Fruit fly (Drosophila melanogaster) whole organism, embryonic: ENCODE measurements around the gene Orct2.
A peak's percentile ranks its signal among the peaks of the same experiment; 100 is the strongest.

ENCODE experiments used
- CG12155 ChIP-seq: fragments of 200-800 bp; sonication (Bioruptor generic); optimal IDR thresholded peaks from 3 replicates; lab custom pipeline; 2016; ENCODE audit warnings: missing biosample characterization, missing genetic modification characterization
- CG13287 ChIP-seq: fragments of 200-800 bp; sonication (Bioruptor generic); IDR thresholded peaks from 2 replicates; pipeline ENCODE4 v1.3.6; 2022; ENCODE audit warnings: missing biosample characterization, missing genetic modification characterization; ENCODE audit not compliant: partially characterized antibody
- CG15479 ChIP-seq: fragments of 200-800 bp; sonication (Bioruptor generic); optimal IDR thresholded peaks from 3 replicates; lab custom pipeline; 2019; ENCODE audit warnings: missing biosample characterization, mild to moderate bottlenecking, missing genetic modification characterization, moderate library complexity
- CG15514 ChIP-seq: fragments of 200-800 bp; sonication (Bioruptor generic); optimal IDR thresholded peaks from 3 replicates; lab custom pipeline; 2017; ENCODE audit warnings: missing biosample characterization, missing genetic modification characterization, mild to moderate bottlenecking, moderate library complexity, missing genetic modification reagents
- CG16813 ChIP-seq: fragments of 200-800 bp; sonication (Bioruptor generic); IDR thresholded peaks from 3 replicates; pipeline ENCODE4 v1.3.6; 2022; ENCODE audit warnings: missing biosample characterization, missing genetic modification characterization; ENCODE audit not compliant: partially characterized antibody
- CG17385 ChIP-seq: fragments of 200-800 bp; sonication (Bioruptor generic); optimal IDR thresholded peaks from 3 replicates; lab custom pipeline; 2018; ENCODE audit warnings: missing biosample characterization, mild to moderate bottlenecking, missing genetic modification characterization
- CG2202 ChIP-seq: fragments of 200-800 bp; sonication (Bioruptor generic); optimal IDR thresholded peaks from 2 replicates; lab custom pipeline; 2018; ENCODE audit warnings: missing biosample characterization, mild to moderate bottlenecking, missing genetic modification characterization
- CG32772 ChIP-seq: fragments of 200-800 bp; sonication (Bioruptor generic); IDR thresholded peaks from 2 replicates; pipeline ENCODE4 v1.3.6; 2022; ENCODE audit warnings: missing biosample characterization, missing genetic modification characterization
- CG34376 ChIP-seq: fragments of 200-800 bp; sonication (Bioruptor generic); optimal IDR thresholded peaks from 2 replicates; lab custom pipeline; 2018; ENCODE audit warnings: missing biosample characterization, mild to moderate bottlenecking, missing genetic modification characterization
- CG34422 ChIP-seq: fragments of 200-800 bp; sonication (Bioruptor generic); IDR thresholded peaks from 3 replicates; pipeline ENCODE4 v1.3.6; 2022; ENCODE audit warnings: missing biosample characterization, missing genetic modification characterization
- CG4360 ChIP-seq: fragments of 200-800 bp; sonication (Bioruptor generic); IDR thresholded peaks from 2 replicates; pipeline ENCODE4 v1.3.6; 2022; ENCODE audit warnings: missing biosample characterization, missing genetic modification characterization
- CG6689 ChIP-seq: fragments of 200-800 bp; sonication (Bioruptor generic); IDR thresholded peaks from 2 replicates; pipeline ENCODE4 v1.3.6; 2022; ENCODE audit warnings: missing biosample characterization, missing genetic modification characterization
- CG6765 ChIP-seq: fragments of 200-800 bp; sonication (Bioruptor generic); optimal IDR thresholded peaks from 3 replicates; lab custom pipeline; 2017; ENCODE audit warnings: missing biosample characterization, mild to moderate bottlenecking, missing genetic modification characterization
- CG6813 ChIP-seq: fragments of 200-800 bp; sonication (Bioruptor generic); optimal IDR thresholded peaks from 2 replicates; lab custom pipeline; 2017; ENCODE audit warnings: missing biosample characterization, missing genetic modification characterization, mild to moderate bottlenecking, moderate library complexity, missing genetic modification reagents
- CG8478 ChIP-seq: fragments of >200 bp; optimal IDR thresholded peaks from 2 replicates; lab custom pipeline; 2018
- CG9727 ChIP-seq: fragments of 200-800 bp; sonication (Bioruptor generic); optimal IDR thresholded peaks from 3 replicates; lab custom pipeline; 2017; ENCODE audit warnings: missing biosample characterization, mild to moderate bottlenecking, missing genetic modification characterization
- CG9797 ChIP-seq: fragments of 200-800 bp; sonication (Bioruptor generic); optimal IDR thresholded peaks from 3 replicates; lab custom pipeline; 2018; ENCODE audit warnings: missing biosample characterization, mild to moderate bottlenecking, missing genetic modification characterization
- CHES-1-like ChIP-seq: fragments of 200-800 bp; sonication (Bioruptor generic); optimal IDR thresholded peaks from 2 replicates; lab custom pipeline; 2016; ENCODE audit warnings: missing biosample characterization, missing genetic modification characterization
- Dbx ChIP-seq: fragments of 200-800 bp; sonication (Bioruptor generic); IDR thresholded peaks from 3 replicates; pipeline ENCODE4 v1.3.6; 2022; ENCODE audit warnings: missing biosample characterization, missing genetic modification characterization
- Gug ChIP-seq: fragments of 200-800 bp; sonication (Bioruptor generic); IDR thresholded peaks from 4 replicates; pipeline ENCODE4 v1.3.6; 2022; ENCODE audit warnings: missing biosample characterization, missing genetic modification characterization
- Hsf ChIP-seq: fragments of 200-800 bp; sonication (Bioruptor generic); optimal IDR thresholded peaks from 3 replicates; lab custom pipeline; 2016; ENCODE audit warnings: missing biosample characterization, missing genetic modification characterization
- Med ChIP-seq: fragments of 200-800 bp; sonication (Bioruptor generic); peaks from one replicate; lab custom pipeline; 2016; ENCODE audit warnings: missing biosample characterization, missing genetic modification characterization, mild to moderate bottlenecking, inconsistent platforms, moderate library complexity
- Ssrp ChIP-seq: fragments of 200-800 bp; sonication (Bioruptor generic); optimal IDR thresholded peaks from 2 replicates; lab custom pipeline; 2018; ENCODE audit warnings: missing biosample characterization, mild to moderate bottlenecking, missing genetic modification characterization, moderate library complexity
- Trl ChIP-seq, 3 experiments: fragments of >200 bp in 2 of 3; fragments of 200-800 bp in 1 of 3; sonication (Bioruptor generic) in 1 of 3; optimal IDR thresholded peaks; 2 replicates in 1 of 3; 3 replicates in 2 of 3; lab custom pipeline; 2016 to 2017; ENCODE audit warnings: missing biosample characterization in 1 of 3, missing genetic modification characterization in 1 of 3
- YL-1 ChIP-seq: fragments of 200-800 bp; sonication (Bioruptor generic); optimal IDR thresholded peaks from 3 replicates; lab custom pipeline; 2017; ENCODE audit warnings: missing biosample characterization, mild to moderate bottlenecking, missing genetic modification characterization
- ap ChIP-seq: fragments of 200-800 bp; sonication (Bioruptor generic); IDR thresholded peaks from 2 replicates; pipeline ENCODE4 v1.3.6; 2022; ENCODE audit warnings: missing biosample characterization, missing genetic modification characterization
- dpn ChIP-seq, 2 experiments: fragments of 200-800 bp; sonication (Bioruptor generic); optimal IDR thresholded peaks; 3 replicates each; lab custom pipeline; 2016; ENCODE audit warnings: missing biosample characterization in 2 of 2, missing genetic modification characterization in 2 of 2
- fd3F ChIP-seq: fragments of 200-800 bp; sonication (Bioruptor generic); optimal IDR thresholded peaks from 2 replicates; lab custom pipeline; 2018; ENCODE audit warnings: missing biosample characterization, mild to moderate bottlenecking, missing genetic modification characterization, moderate library complexity
- ftz-f1 ChIP-seq: fragments of 200-800 bp; sonication (Bioruptor generic); optimal IDR thresholded peaks from 2 replicates; lab custom pipeline; 2016; ENCODE audit warnings: missing biosample characterization, missing genetic modification characterization
- jumu ChIP-seq: fragments of 200-800 bp; sonication (Bioruptor generic); optimal IDR thresholded peaks from 3 replicates; lab custom pipeline; 2016; ENCODE audit warnings: missing biosample characterization, missing genetic modification characterization
- lov ChIP-seq, 2 experiments: fragments of 200-800 bp in 1 of 2; fragments of >200 bp in 1 of 2; sonication (Bioruptor generic) in 1 of 2; IDR thresholded peaks in 1 of 2; optimal IDR thresholded peaks in 1 of 2; 2 replicates in 1 of 2; 3 replicates in 1 of 2; pipeline versions ENCODE4 v1.3.6 to Lab custom; 2017 to 2022; ENCODE audit warnings: missing biosample characterization in 1 of 2, missing genetic modification characterization in 1 of 2
- mirr ChIP-seq: fragments of 200-800 bp; sonication (Bioruptor generic); optimal IDR thresholded peaks from 3 replicates; lab custom pipeline; 2018; ENCODE audit warnings: missing biosample characterization, mild to moderate bottlenecking, missing genetic modification characterization
- nerfin-1 ChIP-seq: fragments of 200-800 bp; sonication (Bioruptor generic); optimal IDR thresholded peaks from 3 replicates; lab custom pipeline; 2019; ENCODE audit warnings: missing biosample characterization, mild to moderate bottlenecking, missing genetic modification characterization, moderate library complexity
- nom ChIP-seq: fragments of 200-800 bp; sonication (Bioruptor generic); optimal IDR thresholded peaks from 2 replicates; lab custom pipeline; 2017; ENCODE audit warnings: missing biosample characterization, missing genetic modification characterization, mild to moderate bottlenecking, moderate library complexity, missing genetic modification reagents
- onecut ChIP-seq: fragments of 200-800 bp; sonication (Bioruptor generic); IDR thresholded peaks from 2 replicates; pipeline ENCODE4 v1.3.6; 2022; ENCODE audit warnings: missing biosample characterization, missing genetic modification characterization
- pho ChIP-seq: fragments of 200-800 bp; sonication (Bioruptor generic); optimal IDR thresholded peaks from 2 replicates; lab custom pipeline; 2016; ENCODE audit warnings: missing biosample characterization, missing genetic modification characterization
- prd ChIP-seq, 3 experiments: fragments of >200 bp in 2 of 3; fragments of 200-800 bp in 1 of 3; sonication (Bioruptor generic) in 1 of 3; optimal IDR thresholded peaks in 2 of 3; IDR thresholded peaks in 1 of 3; 2 replicates in 2 of 3; 3 replicates in 1 of 3; pipeline versions ENCODE4 v1.3.6 to Lab custom; 2017 to 2022; ENCODE audit warnings: missing biosample characterization in 1 of 3, missing genetic modification characterization in 1 of 3
- repo ChIP-seq: fragments of 200-800 bp; sonication (Bioruptor generic); optimal IDR thresholded peaks from 2 replicates; lab custom pipeline; 2016; ENCODE audit warnings: missing biosample characterization, missing genetic modification characterization
- sens ChIP-seq: fragments of 200-800 bp; sonication (Bioruptor generic); peaks from one replicate; lab custom pipeline; 2016; ENCODE audit warnings: missing biosample characterization, missing genetic modification characterization
- slbo ChIP-seq: fragments of 200-800 bp; sonication (Bioruptor generic); IDR thresholded peaks from 2 replicates; pipeline ENCODE4 v1.3.6; 2022; ENCODE audit warnings: missing biosample characterization, missing genetic modification characterization
- sna ChIP-seq: fragments of 200-800 bp; sonication (Bioruptor generic); IDR thresholded peaks from 2 replicates; pipeline ENCODE4 v1.3.6; 2022; ENCODE audit warnings: missing biosample characterization, missing genetic modification characterization; ENCODE audit not compliant: partially characterized antibody
- tll ChIP-seq, 2 experiments: fragments of 200-800 bp in 1 of 2; fragments of >200 bp in 1 of 2; sonication (Bioruptor generic) in 1 of 2; optimal IDR thresholded peaks; 2 replicates each; lab custom pipeline; 2017 to 2019; ENCODE audit warnings: missing biosample characterization in 2 of 2, missing genetic modification characterization in 2 of 2, mild to moderate bottlenecking in 1 of 2, moderate library complexity in 1 of 2
- vvl ChIP-seq: fragments of 200-800 bp; sonication (Bioruptor generic); IDR thresholded peaks from 2 replicates; pipeline ENCODE4 v1.3.6; 2022; ENCODE audit warnings: missing biosample characterization, missing genetic modification characterization

Orct2 gene

DNA sequence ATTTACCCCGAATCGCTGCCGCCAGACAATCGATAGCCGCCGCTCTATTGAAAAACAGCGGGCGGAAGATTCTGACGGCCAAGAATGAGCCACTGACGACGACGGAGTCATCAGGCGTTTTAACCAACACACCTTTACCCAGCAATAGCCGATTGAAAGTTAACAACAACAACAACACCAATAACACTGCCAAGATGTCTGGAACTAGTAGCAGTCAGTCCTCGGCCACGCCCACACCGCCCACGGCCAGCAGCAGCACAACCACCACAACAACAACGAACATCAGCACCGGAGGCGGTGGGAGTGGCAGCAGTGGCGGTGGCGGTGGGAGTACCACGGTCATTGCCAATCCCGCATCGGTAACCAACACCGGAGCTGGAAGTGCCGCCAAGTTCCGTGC, 40.9 kb upstream of the Orct2 start (continued):
- TF ChIP-seq ftz-f1 (GFP tag; lab: Kevin White, UChicago) (no peak), slbo (GFP tag; lab: Robert Waterston, UW) (no peak), prd (optimal IDR thresholded peaks at IDR 0.05; lab: Kevin White, UChicago) (no peak), prd (GFP tag; IDR thresholded peaks at IDR 0.05; lab: Robert Waterston, UW) (0 out of 3 replicates have a peak, but pooled peaks have one; percentile 3), Ssrp (no peak)
- TF ChIP-seq, all 482 proteins: peak for 3

dm6 chr3R:24233366-24234161, 39.3 kb upstream of the Orct2 start:
- no peak for TF ChIP-seq fd3F (GFP tag; lab: Kevin White, UChicago)
- no peak for TF ChIP-seq CG6813 (GFP tag; lab: Kevin White, UChicago)
- peak; percentile 16 for TF ChIP-seq Ssrp
- TF ChIP-seq jumu (GFP tag; lab: Kevin White, UChicago) = peak; percentile 12
- TF ChIP-seq onecut = no peak
- TF ChIP-seq nerfin-1 (tag; lab: Kevin White, UChicago) = peak; percentile 48
- TF ChIP-seq CG9797 = no peak
- peak; percentile 20 for TF ChIP-seq pho (GFP tag; lab: Kevin White, UChicago)
- peak; percentile 85 for TF ChIP-seq sens (GFP tag; lab: Kevin White, UChicago)
- TF ChIP-seq tll (GFP tag; optimal IDR thresholded peaks at IDR 0.05; lab: Kevin White, UChicago) = peak in 1 of 2 experiments; percentile 5
- TF ChIP-seq Trl (optimal IDR thresholded peaks at IDR 0.05; lab: Kevin White, UChicago) = peak in 1 of 2 experiments; percentile 26
- no peak for TF ChIP-seq Trl (GFP tag; optimal IDR thresholded peaks at IDR 0.05; lab: Kevin White, UChicago)
- TF ChIP-seq mirr (GFP tag; lab: Kevin White, UChicago) = peak; percentile 32
- peak; percentile 14 for TF ChIP-seq CG15514 (GFP tag; lab: Kevin White, UChicago)
- peak; percentile 60 for TF ChIP-seq CHES-1-like (GFP tag; lab: Kevin White, UChicago)
- TF ChIP-seq CG15479 (GFP tag; lab: Kevin White, UChicago) = peak; percentile 89
- TF ChIP-seq CG16813 (GFP tag; lab: Robert Waterston, UW) = no peak
- TF ChIP-seq CG13287 (GFP tag; lab: Robert Waterston, UW) = peak; percentile 12; the same call in 1 of the 2 replicates
- peak; percentile 36 for TF ChIP-seq CG8478 (lab: Kevin White, UChicago)
- peak; percentile 84 for TF ChIP-seq CG4360
- TF ChIP-seq CG2202 (tag; lab: Kevin White, UChicago) = peak; percentile 14
- peak; percentile 8; the same call in 1 of the 4 replicates for TF ChIP-seq Gug (GFP tag; lab: Robert Waterston, UW)
- peak; percentile 94 for TF ChIP-seq CG17385 (GFP tag; lab: Kevin White, UChicago)
- TF ChIP-seq ap (GFP tag; lab: Robert Waterston, UW) = no peak
- TF ChIP-seq Hsf = peak; percentile 5
- 0 out of 2 replicates have a peak, but pooled peaks have one; percentile 18 for TF ChIP-seq sna (GFP tag; lab: Robert Waterston, UW)
- no peak for TF ChIP-seq Dbx (GFP tag; lab: Robert Waterston, UW)
- TF ChIP-seq Med (GFP tag; lab: Kevin White, UChicago) = peak; percentile 78
- TF ChIP-seq CG32772 (GFP tag; lab: Robert Waterston, UW) = peak; percentile 38; the same call in 1 of the 2 replicates
- peak; percentile 33 for TF ChIP-seq CG9727 (GFP tag; lab: Kevin White, UChicago)
- peak; percentile 74 for TF ChIP-seq YL-1
- TF ChIP-seq vvl = 0 out of 2 replicates have a peak, but pooled peaks have one; percentile 37
- peak; percentile 18 for TF ChIP-seq CG6765
- 0 out of 2 replicates have a peak, but pooled peaks have one; percentile 42 for TF ChIP-seq CG6689
- TF ChIP-seq CG34376 (GFP tag; lab: Kevin White, UChicago) = peak; percentile 14
- peak in 1 of 2 experiments; percentile 26 for TF ChIP-seq dpn (GFP tag; optimal IDR thresholded peaks at IDR 0.05; lab: Kevin White, UChicago)
- TF ChIP-seq CG34422 (GFP tag; lab: Robert Waterston, UW) = peak; percentile 64; the same call in 1 of the 3 replicates
- no peak for TF ChIP-seq lov (optimal IDR thresholded peaks at IDR 0.05; lab: Kevin White, UChicago)
- TF ChIP-seq lov (GFP tag; IDR thresholded peaks at IDR 0.05; lab: Robert Waterston, UW) = no peak
- peak; percentile 24 for TF ChIP-seq repo (GFP tag; lab: Kevin White, UChicago)
- TF ChIP-seq prd (optimal IDR thresholded peaks at IDR 0.05; lab: Kevin White, UChicago) = no peak
- TF ChIP-seq prd (GFP tag; IDR thresholded peaks at IDR 0.05; lab: Robert Waterston, UW) = 0 out of 3 replicates have a peak, but pooled peaks have one; percentile 12
- TF ChIP-seq nom (GFP tag; lab: Kevin White, UChicago) = peak; percentile 0
- peak; percentile 76 for TF ChIP-seq CG12155 (GFP tag; lab: Kevin White, UChicago)
